Worm (Caenorhabditis elegans) whole organism, L3 larva: ENCODE data around the gene sec-61.A.

Experiments used
- ZK546.5 ChIP-seq: sonication (generic microtip); optimal IDR thresholded peaks from 2 replicates; lab custom pipeline; 2017; ENCODE audit warnings: missing biosample characterization, missing genetic modification characterization
- ama-1 ChIP-seq: fragments of 150-350 bp; optimal IDR thresholded peaks from 2 replicates; lab custom pipeline; 2018
- ceh-9 ChIP-seq: sonication (generic microtip); optimal IDR thresholded peaks from 2 replicates; lab custom pipeline; 2018; ENCODE audit warnings: missing biosample characterization, missing genetic modification characterization
- egl-27 ChIP-seq: sonication (generic microtip); optimal IDR thresholded peaks from 4 replicates; lab custom pipeline; 2017; ENCODE audit warnings: missing biosample characterization, missing genetic modification reagents, missing genetic modification characterization
- elt-2 ChIP-seq: sonication (generic microtip); optimal IDR thresholded peaks from 2 replicates; lab custom pipeline; 2016; ENCODE audit warnings: missing genetic modification reagents, mild to moderate bottlenecking, missing genetic modification characterization, missing compliant biosample characterization
- fos-1 ChIP-seq: fragments of 150-350 bp; optimal IDR thresholded peaks from 2 replicates; lab custom pipeline; 2014; ENCODE audit warnings: missing biosample characterization, missing genetic modification characterization
- nhr-12 ChIP-seq: fragments of 150-350 bp; optimal IDR thresholded peaks from 2 replicates; lab custom pipeline; 2014; ENCODE audit warnings: missing biosample characterization, missing genetic modification characterization
- snpc-4 ChIP-seq: fragments of 150-350 bp; optimal IDR thresholded peaks from 2 replicates; lab custom pipeline; 2014; ENCODE audit warnings: missing biosample characterization, missing genetic modification characterization
- zag-1 ChIP-seq: fragments of 150-350 bp; optimal IDR thresholded peaks from 2 replicates; lab custom pipeline; 2014; ENCODE audit warnings: missing biosample characterization, missing genetic modification characterization
- ztf-11 ChIP-seq: fragments of 150-350 bp; optimal IDR thresholded peaks from 2 replicates; lab custom pipeline; 2014; ENCODE audit warnings: missing biosample characterization, missing genetic modification characterization

- TF ChIP-seq egl-27 (tag; lab: Kevin White, UChicago) (no peak), ama-1 (lab: Kevin White, UChicago) (no peak), nhr-12 (no peak), zag-1 (tag; lab: Kevin White, UChicago) (no peak), ZK546.5 (tag; lab: Kevin White, UChicago) (no peak), elt-2 (tag; lab: Kevin White, UChicago) (no peak), ceh-9 (tag; lab: Kevin White, UChicago) (no peak), snpc-4 (tag; lab: Kevin White, UChicago) (no peak), fos-1 (tag; lab: Kevin White, UChicago) (no peak), ztf-11 (tag; lab: Kevin White, UChicago) (no peak)
Measured at ce11 chrIV:14816288-14816687, 8.8 kb downstream of the sec-61.A start, which contains the start of gene Y57G11C.46.
